Fruit fly (Drosophila melanogaster) whole organism, embryonic: ENCODE measurements around the gene CG6398.
A peak's percentile ranks its signal among the peaks of the same experiment; 100 is the strongest.

Source experiments
- B-H1 ChIP-seq: fragments of 200-800 bp; sonication (Bioruptor generic); IDR thresholded peaks from 3 replicates; pipeline ENCODE4 v1.3.6; 2022; ENCODE audit warnings: missing biosample characterization, missing genetic modification characterization
- CG1024 ChIP-seq: fragments of 200-800 bp; sonication (Bioruptor generic); IDR thresholded peaks from 2 replicates; pipeline ENCODE4 v1.3.6; 2022; ENCODE audit warnings: missing biosample characterization, missing genetic modification characterization
- CG10959 ChIP-seq: fragments of 200-800 bp; sonication (Bioruptor generic); IDR thresholded peaks from 2 replicates; pipeline ENCODE4 v1.3.6; 2022; ENCODE audit warnings: missing biosample characterization, missing genetic modification characterization
- CG11723 ChIP-seq: fragments of 200-800 bp; sonication (Bioruptor generic); optimal IDR thresholded peaks from 2 replicates; lab custom pipeline; 2017; ENCODE audit warnings: missing biosample characterization, mild to moderate bottlenecking, missing genetic modification characterization
- CG15011 ChIP-seq: fragments of 200-800 bp; sonication (Bioruptor generic); optimal IDR thresholded peaks from 3 replicates; lab custom pipeline; 2018; ENCODE audit warnings: missing biosample characterization, mild to moderate bottlenecking, missing genetic modification characterization
- CG16813 ChIP-seq: fragments of 200-800 bp; sonication (Bioruptor generic); IDR thresholded peaks from 3 replicates; pipeline ENCODE4 v1.3.6; 2022; ENCODE audit warnings: missing biosample characterization, missing genetic modification characterization; ENCODE audit not compliant: partially characterized antibody
- CG17361 ChIP-seq: fragments of 200-800 bp; sonication (Bioruptor generic); IDR thresholded peaks from 3 replicates; pipeline ENCODE4 v1.3.6; 2022; ENCODE audit warnings: missing biosample characterization, missing genetic modification characterization
- CG17568 ChIP-seq: fragments of 200-800 bp; sonication (Bioruptor generic); optimal IDR thresholded peaks from 2 replicates; lab custom pipeline; 2018; ENCODE audit warnings: missing biosample characterization, mild to moderate bottlenecking, missing genetic modification characterization, moderate library complexity
- CG17912 ChIP-seq: fragments of 200-800 bp; sonication (Bioruptor generic); optimal IDR thresholded peaks from 2 replicates; lab custom pipeline; 2018; ENCODE audit warnings: missing biosample characterization, mild to moderate bottlenecking, missing genetic modification characterization
- CG1792 ChIP-seq: fragments of 200-800 bp; sonication (Bioruptor generic); optimal IDR thresholded peaks from 2 replicates; lab custom pipeline; 2016; ENCODE audit warnings: missing biosample characterization, missing genetic modification characterization
- CG18764 ChIP-seq: fragments of 200-800 bp; sonication (Bioruptor generic); optimal IDR thresholded peaks from 3 replicates; lab custom pipeline; 2016; ENCODE audit warnings: missing biosample characterization, missing genetic modification characterization
- CG2120 ChIP-seq: fragments of 200-800 bp; sonication (Bioruptor generic); optimal IDR thresholded peaks from 3 replicates; lab custom pipeline; 2016; ENCODE audit warnings: missing biosample characterization, missing genetic modification characterization
- CG2712 ChIP-seq: fragments of 200-800 bp; optimal IDR thresholded peaks from 3 replicates; lab custom pipeline; 2019; ENCODE audit warnings: missing biosample characterization, mild to moderate bottlenecking, missing genetic modification characterization, moderate library complexity
- CG31365 ChIP-seq: fragments of 200-800 bp; sonication (Bioruptor generic); optimal IDR thresholded peaks from 2 replicates; lab custom pipeline; 2018; ENCODE audit warnings: missing biosample characterization, mild to moderate bottlenecking, missing genetic modification characterization
- CG4360 ChIP-seq: fragments of 200-800 bp; sonication (Bioruptor generic); IDR thresholded peaks from 2 replicates; pipeline ENCODE4 v1.3.6; 2022; ENCODE audit warnings: missing biosample characterization, missing genetic modification characterization
- CG4730 ChIP-seq: fragments of 200-800 bp; sonication (Bioruptor generic); IDR thresholded peaks from 2 replicates; pipeline ENCODE4 v1.3.6; 2022; ENCODE audit warnings: missing biosample characterization, missing genetic modification characterization
- CG8944 ChIP-seq: fragments of 200-800 bp; sonication (Bioruptor generic); optimal IDR thresholded peaks from 3 replicates; lab custom pipeline; 2016; ENCODE audit warnings: missing biosample characterization, missing genetic modification characterization
- CG9797 ChIP-seq: fragments of 200-800 bp; sonication (Bioruptor generic); optimal IDR thresholded peaks from 3 replicates; lab custom pipeline; 2018; ENCODE audit warnings: missing biosample characterization, mild to moderate bottlenecking, missing genetic modification characterization
- Chrac-16 ChIP-seq: fragments of 200-800 bp; sonication (Bioruptor generic); optimal IDR thresholded peaks from 3 replicates; lab custom pipeline; 2016; ENCODE audit warnings: missing biosample characterization, missing genetic modification characterization
- Dbx ChIP-seq: fragments of 200-800 bp; sonication (Bioruptor generic); IDR thresholded peaks from 3 replicates; pipeline ENCODE4 v1.3.6; 2022; ENCODE audit warnings: missing biosample characterization, missing genetic modification characterization
- Dll ChIP-seq: fragments of 200-800 bp; sonication (Bioruptor generic); IDR thresholded peaks from 4 replicates; pipeline ENCODE4 v1.3.6; 2022; ENCODE audit warnings: missing biosample characterization, missing genetic modification characterization; ENCODE audit not compliant: partially characterized antibody
- Doc3 ChIP-seq: fragments of 200-800 bp; sonication (Bioruptor generic); IDR thresholded peaks from 3 replicates; pipeline ENCODE4 v1.3.6; 2022; ENCODE audit warnings: missing biosample characterization, missing genetic modification characterization; ENCODE audit not compliant: partially characterized antibody
- Ets97D ChIP-seq: fragments of 200-800 bp; sonication (Bioruptor generic); optimal IDR thresholded peaks from 3 replicates; lab custom pipeline; 2016; ENCODE audit warnings: missing biosample characterization, missing genetic modification characterization
- Fer2 ChIP-seq: fragments of 200-800 bp; sonication (Bioruptor generic); optimal IDR thresholded peaks from 2 replicates; lab custom pipeline; 2018; ENCODE audit warnings: missing biosample characterization, mild to moderate bottlenecking, missing genetic modification characterization, moderate library complexity
- Gug ChIP-seq: fragments of 200-800 bp; sonication (Bioruptor generic); IDR thresholded peaks from 4 replicates; pipeline ENCODE4 v1.3.6; 2022; ENCODE audit warnings: missing biosample characterization, missing genetic modification characterization
- NFAT ChIP-seq: fragments of 200-800 bp; sonication (Bioruptor generic); IDR thresholded peaks from 2 replicates; pipeline ENCODE4 v1.3.6; 2022; ENCODE audit warnings: missing biosample characterization, missing genetic modification characterization
- NK7.1 ChIP-seq: fragments of 200-800 bp; sonication (Bioruptor generic); optimal IDR thresholded peaks from 3 replicates; lab custom pipeline; 2016; ENCODE audit warnings: missing biosample characterization, missing genetic modification characterization
- Nf-YA ChIP-seq: fragments of 200-800 bp; sonication (Bioruptor generic); IDR thresholded peaks from 2 replicates; pipeline ENCODE4 v1.3.6; 2022; ENCODE audit warnings: missing biosample characterization, missing genetic modification characterization
- PHDP ChIP-seq: fragments of 200-800 bp; sonication (Bioruptor generic); optimal IDR thresholded peaks from 3 replicates; lab custom pipeline; 2018; ENCODE audit warnings: missing biosample characterization, mild to moderate bottlenecking, missing genetic modification characterization, moderate library complexity
- Sry-δ ChIP-seq: fragments of 200-800 bp; sonication (Bioruptor generic); optimal IDR thresholded peaks from 2 replicates; lab custom pipeline; 2016; ENCODE audit warnings: missing biosample characterization, missing genetic modification characterization
- Ssrp ChIP-seq: fragments of 200-800 bp; sonication (Bioruptor generic); optimal IDR thresholded peaks from 2 replicates; lab custom pipeline; 2018; ENCODE audit warnings: missing biosample characterization, mild to moderate bottlenecking, missing genetic modification characterization, moderate library complexity
- Trl ChIP-seq, 3 experiments: fragments of >200 bp in 2 of 3; fragments of 200-800 bp in 1 of 3; sonication (Bioruptor generic) in 1 of 3; optimal IDR thresholded peaks; 2 replicates in 1 of 3; 3 replicates in 2 of 3; lab custom pipeline; 2016 to 2017; ENCODE audit warnings: missing biosample characterization in 1 of 3, missing genetic modification characterization in 1 of 3
- ac ChIP-seq: fragments of 200-800 bp; sonication (Bioruptor generic); optimal IDR thresholded peaks from 3 replicates; lab custom pipeline; 2017; ENCODE audit warnings: missing biosample characterization, mild to moderate bottlenecking, missing genetic modification characterization
- amos ChIP-seq: fragments of 200-800 bp; sonication (Bioruptor generic); IDR thresholded peaks from 2 replicates; pipeline ENCODE4 v1.3.6; 2022; ENCODE audit warnings: missing biosample characterization, missing genetic modification characterization; ENCODE audit not compliant: partially characterized antibody
- ara ChIP-seq: fragments of 200-800 bp; sonication (Bioruptor generic); IDR thresholded peaks from 2 replicates; pipeline ENCODE4 v1.3.6; 2022; ENCODE audit warnings: missing biosample characterization, missing genetic modification characterization
- ato ChIP-seq: fragments of 200-800 bp; sonication (Bioruptor generic); IDR thresholded peaks from 2 replicates; pipeline ENCODE4 v1.3.6; 2022; ENCODE audit warnings: missing biosample characterization, missing genetic modification characterization; ENCODE audit not compliant: partially characterized antibody
- bab2 ChIP-seq: fragments of 200-800 bp; sonication (Bioruptor generic); optimal IDR thresholded peaks from 2 replicates; lab custom pipeline; 2016; ENCODE audit warnings: missing biosample characterization, missing genetic modification characterization
- caup ChIP-seq: fragments of 200-800 bp; sonication (Bioruptor generic); optimal IDR thresholded peaks from 3 replicates; lab custom pipeline; 2017; ENCODE audit warnings: missing biosample characterization, mild to moderate bottlenecking, missing genetic modification characterization, moderate library complexity; ENCODE audit not compliant: severe bottlenecking
- exex ChIP-seq: fragments of 200-800 bp; sonication (Bioruptor generic); optimal IDR thresholded peaks from 4 replicates; lab custom pipeline; 2018; ENCODE audit warnings: missing biosample characterization, mild to moderate bottlenecking, missing genetic modification characterization, moderate library complexity
- fd64A ChIP-seq: fragments of 200-800 bp; sonication (Bioruptor generic); optimal IDR thresholded peaks from 3 replicates; lab custom pipeline; 2018; ENCODE audit warnings: missing biosample characterization, mild to moderate bottlenecking, missing genetic modification characterization
- fd96Cb ChIP-seq: fragments of 200-800 bp; sonication (Bioruptor generic); optimal IDR thresholded peaks from 2 replicates; lab custom pipeline; 2018; ENCODE audit warnings: missing biosample characterization, mild to moderate bottlenecking, missing genetic modification characterization, moderate library complexity
- gfzf ChIP-seq: fragments of 200-800 bp; sonication (Bioruptor generic); optimal IDR thresholded peaks from 2 replicates; lab custom pipeline; 2016; ENCODE audit warnings: missing biosample characterization, mild to moderate bottlenecking, missing genetic modification characterization, moderate library complexity
- h ChIP-seq: fragments of >200 bp; optimal IDR thresholded peaks from 2 replicates; lab custom pipeline; 2017
- ken ChIP-seq: fragments of 200-800 bp; sonication (Bioruptor generic); IDR thresholded peaks from 3 replicates; pipeline ENCODE4 v1.3.6; 2022; ENCODE audit warnings: missing biosample characterization, missing genetic modification characterization
- mirr ChIP-seq: fragments of 200-800 bp; sonication (Bioruptor generic); optimal IDR thresholded peaks from 3 replicates; lab custom pipeline; 2018; ENCODE audit warnings: missing biosample characterization, mild to moderate bottlenecking, missing genetic modification characterization
- nom ChIP-seq: fragments of 200-800 bp; sonication (Bioruptor generic); optimal IDR thresholded peaks from 2 replicates; lab custom pipeline; 2017; ENCODE audit warnings: missing biosample characterization, missing genetic modification characterization, mild to moderate bottlenecking, moderate library complexity, missing genetic modification reagents
- sd ChIP-seq: fragments of 200-800 bp; sonication (Bioruptor generic); optimal IDR thresholded peaks from 3 replicates; lab custom pipeline; 2018; ENCODE audit warnings: missing biosample characterization, mild to moderate bottlenecking, missing genetic modification characterization, moderate library complexity
- tll ChIP-seq, 2 experiments: fragments of 200-800 bp in 1 of 2; fragments of >200 bp in 1 of 2; sonication (Bioruptor generic) in 1 of 2; optimal IDR thresholded peaks; 2 replicates each; lab custom pipeline; 2017 to 2019; ENCODE audit warnings: missing biosample characterization in 2 of 2, missing genetic modification characterization in 2 of 2, mild to moderate bottlenecking in 1 of 2, moderate library complexity in 1 of 2

CG6398 gene

dm6 chrX:17829083-17829997 is 1.3 kb upstream of the CG6398 start (continued):
- peak; percentile 33 for TF ChIP-seq CG15011 (GFP tag; lab: Kevin White, UChicago)
- no peak for TF ChIP-seq Nf-YA (GFP tag; lab: Robert Waterston, UW)
- TF ChIP-seq CG8944 (GFP tag; lab: Kevin White, UChicago), result peak; percentile 1
- TF ChIP-seq B-H1 (GFP tag; lab: Robert Waterston, UW), result no peak
- TF ChIP-seq CG17361 (GFP tag; lab: Robert Waterston, UW), result peak; percentile 89
- TF ChIP-seq ken (GFP tag; lab: Robert Waterston, UW), result no peak
- TF ChIP-seq NFAT (GFP tag; lab: Robert Waterston, UW), result no peak
- TF ChIP-seq CG4730 (GFP tag; lab: Robert Waterston, UW), result no peak
- TF ChIP-seq exex (tag; lab: Kevin White, UChicago), result no peak
- peak; percentile 54; the same call in 1 of the 2 replicates for TF ChIP-seq ara (GFP tag; lab: Robert Waterston, UW)
- peak; percentile 36 for TF ChIP-seq nom (GFP tag; lab: Kevin White, UChicago)
- no peak for TF ChIP-seq Sry-δ (GFP tag; lab: Kevin White, UChicago)
- no peak for TF ChIP-seq Trl (optimal IDR thresholded peaks at IDR 0.05; lab: Kevin White, UChicago)
- peak; percentile 10 for TF ChIP-seq Trl (GFP tag; optimal IDR thresholded peaks at IDR 0.05; lab: Kevin White, UChicago)
- TF ChIP-seq CG2120, result no peak
- no peak for TF ChIP-seq caup (GFP tag; lab: Kevin White, UChicago)
- TF ChIP-seq CG11723 (GFP tag; lab: Kevin White, UChicago), result peak; percentile 40
- peak; percentile 67 for TF ChIP-seq Ssrp
- TF ChIP-seq ac (GFP tag; lab: Kevin White, UChicago), result peak; percentile 53
- no peak for TF ChIP-seq h
- no peak for TF ChIP-seq sd (tag; lab: Kevin White, UChicago)
- TF ChIP-seq CG1024 (GFP tag; lab: Robert Waterston, UW), result peak; percentile 34; the same call in 1 of the 2 replicates
- TF ChIP-seq CG10959, result peak; percentile 39; the same call in 1 of the 2 replicates
- no peak for TF ChIP-seq gfzf (GFP tag; lab: Kevin White, UChicago)
- TF ChIP-seq fd64A (GFP tag; lab: Kevin White, UChicago), result no peak
- no peak for TF ChIP-seq CG17912 (GFP tag; lab: Kevin White, UChicago)
- TF ChIP-seq CG17568 (GFP tag; lab: Kevin White, UChicago), result peak; percentile 33
- no peak for TF ChIP-seq Dll
- TF ChIP-seq CG4360 (GFP tag; lab: Robert Waterston, UW), result peak; percentile 96
- TF ChIP-seq CG18764 (GFP tag; lab: Kevin White, UChicago), result peak; percentile 6
- no peak for TF ChIP-seq Fer2 (tag; lab: Kevin White, UChicago)
- TF ChIP-seq CG9797, result no peak
- TF ChIP-seq mirr (GFP tag; lab: Kevin White, UChicago), result no peak
- no peak for TF ChIP-seq Doc3
- TF ChIP-seq amos (GFP tag; lab: Robert Waterston, UW), result no peak
- no peak for TF ChIP-seq CG16813 (GFP tag; lab: Robert Waterston, UW)
- peak in 1 of 2 experiments; percentile 89 for TF ChIP-seq tll (GFP tag; optimal IDR thresholded peaks at IDR 0.05; lab: Kevin White, UChicago)
- TF ChIP-seq fd96Cb, result peak; percentile 80
- no peak for TF ChIP-seq Ets97D
- no peak for TF ChIP-seq bab2 (GFP tag; lab: Kevin White, UChicago)
- no peak for TF ChIP-seq NK7.1 (GFP tag; lab: Kevin White, UChicago)
- peak; percentile 88 for TF ChIP-seq CG2712 (tag; lab: Kevin White, UChicago)
- peak; percentile 13 for TF ChIP-seq CG1792 (GFP tag; lab: Kevin White, UChicago)
- peak; percentile 19 for TF ChIP-seq Chrac-16 (GFP tag; lab: Kevin White, UChicago)
- no peak for TF ChIP-seq Dbx (GFP tag; lab: Robert Waterston, UW)
- no peak; the same call in 3 of the 4 replicates for TF ChIP-seq Gug (GFP tag; lab: Robert Waterston, UW)
- peak; percentile 48 for TF ChIP-seq PHDP (tag; lab: Kevin White, UChicago)
- no peak for TF ChIP-seq CG31365
- TF ChIP-seq ato, result no peak
